Fruit fly (Drosophila melanogaster) whole organism, embryonic: Measurements from ENCODE around the gene Ccp84Ac.

Experiments used
- Abd-B ChIP-seq: fragments of 200-800 bp; sonication (Bioruptor generic); optimal IDR thresholded peaks from 2 replicates; lab custom pipeline; 2018; ENCODE audit warnings: missing biosample characterization, mild to moderate bottlenecking, missing genetic modification characterization, moderate library complexity
- Blimp-1 ChIP-seq: fragments of 200-800 bp; sonication (Bioruptor generic); optimal IDR thresholded peaks from 3 replicates; lab custom pipeline; 2018; ENCODE audit warnings: missing biosample characterization, missing genetic modification characterization, mild to moderate bottlenecking, moderate library complexity, missing genetic modification reagents
- CG11695 ChIP-seq: fragments of 200-800 bp; sonication (Bioruptor generic); IDR thresholded peaks from 3 replicates; pipeline ENCODE4 v1.3.6; 2022; ENCODE audit warnings: missing biosample characterization, missing genetic modification characterization
- CG12219 ChIP-seq: fragments of 200-800 bp; sonication (Bioruptor generic); optimal IDR thresholded peaks from 3 replicates; lab custom pipeline; 2018; ENCODE audit warnings: missing biosample characterization, mild to moderate bottlenecking, missing genetic modification characterization
- CG16813 ChIP-seq: fragments of 200-800 bp; sonication (Bioruptor generic); IDR thresholded peaks from 3 replicates; pipeline ENCODE4 v1.3.6; 2022; ENCODE audit warnings: missing biosample characterization, missing genetic modification characterization; ENCODE audit not compliant: partially characterized antibody
- CG17186 ChIP-seq: fragments of 200-800 bp; sonication (Bioruptor generic); optimal IDR thresholded peaks from 3 replicates; lab custom pipeline; 2017; ENCODE audit warnings: missing biosample characterization, missing genetic modification reagents, missing genetic modification characterization
- CG17328 ChIP-seq: fragments of 200-800 bp; sonication (Bioruptor generic); IDR thresholded peaks from 2 replicates; pipeline ENCODE4 v1.3.6; 2022; ENCODE audit warnings: missing biosample characterization, missing genetic modification characterization
- CG17802 ChIP-seq: fragments of 200-800 bp; sonication (Bioruptor generic); optimal IDR thresholded peaks from 2 replicates; lab custom pipeline; 2018; ENCODE audit warnings: missing biosample characterization, mild to moderate bottlenecking, missing genetic modification characterization, moderate library complexity
- CG18619 ChIP-seq: fragments of 200-800 bp; sonication (Bioruptor generic); optimal IDR thresholded peaks from 3 replicates; lab custom pipeline; 2017; ENCODE audit warnings: missing biosample characterization, mild to moderate bottlenecking, missing genetic modification characterization
- CG2199 ChIP-seq: fragments of 200-800 bp; sonication (Bioruptor generic); IDR thresholded peaks from 3 replicates; pipeline ENCODE4 v1.3.6; 2022; ENCODE audit warnings: missing biosample characterization, missing genetic modification characterization
- CG31388 ChIP-seq: fragments of 200-800 bp; sonication (Bioruptor generic); optimal IDR thresholded peaks from 2 replicates; lab custom pipeline; 2016; ENCODE audit warnings: missing biosample characterization, missing genetic modification characterization
- CG31441 ChIP-seq: fragments of 200-800 bp; sonication (Bioruptor generic); IDR thresholded peaks from 2 replicates; pipeline ENCODE4 v1.3.6; 2022; ENCODE audit warnings: missing biosample characterization, missing genetic modification characterization
- CG3163 ChIP-seq: fragments of 200-800 bp; sonication (Bioruptor generic); optimal IDR thresholded peaks from 3 replicates; lab custom pipeline; 2016; ENCODE audit warnings: missing biosample characterization, missing genetic modification characterization
- CG34422 ChIP-seq: fragments of 200-800 bp; sonication (Bioruptor generic); IDR thresholded peaks from 3 replicates; pipeline ENCODE4 v1.3.6; 2022; ENCODE audit warnings: missing biosample characterization, missing genetic modification characterization
- CG4854 ChIP-seq: fragments of 200-800 bp; sonication (Bioruptor generic); optimal IDR thresholded peaks from 2 replicates; lab custom pipeline; 2016; ENCODE audit warnings: missing biosample characterization, missing genetic modification characterization, inconsistent platforms
- CG6791 ChIP-seq: fragments of 200-800 bp; sonication (Bioruptor generic); IDR thresholded peaks from 3 replicates; pipeline ENCODE4 v1.3.6; 2022; ENCODE audit warnings: missing biosample characterization, missing genetic modification characterization; ENCODE audit not compliant: partially characterized antibody
- ERR ChIP-seq: fragments of 200-800 bp; sonication (Bioruptor generic); optimal IDR thresholded peaks from 2 replicates; lab custom pipeline; 2016; ENCODE audit warnings: missing biosample characterization, missing genetic modification characterization
- Gug ChIP-seq: fragments of 200-800 bp; sonication (Bioruptor generic); IDR thresholded peaks from 4 replicates; pipeline ENCODE4 v1.3.6; 2022; ENCODE audit warnings: missing biosample characterization, missing genetic modification characterization
- H15 ChIP-seq: fragments of 200-800 bp; sonication (Bioruptor generic); IDR thresholded peaks from 3 replicates; pipeline ENCODE4 v1.3.6; 2022; ENCODE audit warnings: missing biosample characterization, missing genetic modification characterization
- Hey ChIP-seq: fragments of 200-800 bp; sonication (Bioruptor generic); optimal IDR thresholded peaks from 3 replicates; lab custom pipeline; 2018; ENCODE audit warnings: missing biosample characterization, mild to moderate bottlenecking, missing genetic modification characterization
- Hmr ChIP-seq: fragments of 200-800 bp; sonication (Bioruptor generic); optimal IDR thresholded peaks from 3 replicates; lab custom pipeline; 2017; ENCODE audit warnings: mild to moderate bottlenecking, missing biosample characterization, missing genetic modification reagents, missing genetic modification characterization
- Jarid2 ChIP-seq: fragments of 200-800 bp; sonication (Bioruptor generic); optimal IDR thresholded peaks from 3 replicates; lab custom pipeline; 2017; ENCODE audit warnings: mild to moderate bottlenecking, missing biosample characterization, missing genetic modification reagents, missing genetic modification characterization
- Kr ChIP-seq: fragments of 200-800 bp; sonication (Bioruptor generic); optimal IDR thresholded peaks from 2 replicates; lab custom pipeline; 2017; ENCODE audit warnings: missing biosample characterization, mild to moderate bottlenecking, missing genetic modification characterization
- Mes4 ChIP-seq: fragments of 200-800 bp; sonication (Bioruptor generic); optimal IDR thresholded peaks from 2 replicates; lab custom pipeline; 2016; ENCODE audit warnings: missing biosample characterization, missing genetic modification characterization
- Mrtf ChIP-seq: fragments of 200-800 bp; sonication (Bioruptor generic); IDR thresholded peaks from 3 replicates; pipeline ENCODE4 v1.3.6; 2022; ENCODE audit warnings: missing biosample characterization, missing genetic modification characterization
- NK7.1 ChIP-seq: fragments of 200-800 bp; sonication (Bioruptor generic); optimal IDR thresholded peaks from 3 replicates; lab custom pipeline; 2016; ENCODE audit warnings: missing biosample characterization, missing genetic modification characterization
- Opbp ChIP-seq: fragments of 200-800 bp; sonication (Bioruptor generic); IDR thresholded peaks from 3 replicates; pipeline ENCODE4 v1.3.6; 2022; ENCODE audit warnings: missing biosample characterization, missing genetic modification characterization; ENCODE audit not compliant: partially characterized antibody
- Side ChIP-seq: fragments of 200-800 bp; sonication (Bioruptor generic); optimal IDR thresholded peaks from 2 replicates; lab custom pipeline; 2016; ENCODE audit warnings: missing biosample characterization, missing genetic modification characterization
- Sox100B ChIP-seq: fragments of 200-800 bp; sonication (Bioruptor generic); optimal IDR thresholded peaks from 3 replicates; lab custom pipeline; 2018; ENCODE audit warnings: missing biosample characterization, mild to moderate bottlenecking, missing genetic modification characterization
- Sry-δ ChIP-seq: fragments of 200-800 bp; sonication (Bioruptor generic); optimal IDR thresholded peaks from 2 replicates; lab custom pipeline; 2016; ENCODE audit warnings: missing biosample characterization, missing genetic modification characterization
- bab2 ChIP-seq: fragments of 200-800 bp; sonication (Bioruptor generic); optimal IDR thresholded peaks from 2 replicates; lab custom pipeline; 2016; ENCODE audit warnings: missing biosample characterization, missing genetic modification characterization
- bcd ChIP-seq: fragments of 200-800 bp; sonication (Bioruptor generic); optimal IDR thresholded peaks from 2 replicates; lab custom pipeline; 2017; ENCODE audit warnings: missing biosample characterization, mild to moderate bottlenecking, missing genetic modification characterization
- caup ChIP-seq: fragments of 200-800 bp; sonication (Bioruptor generic); optimal IDR thresholded peaks from 3 replicates; lab custom pipeline; 2017; ENCODE audit warnings: missing biosample characterization, mild to moderate bottlenecking, missing genetic modification characterization, moderate library complexity; ENCODE audit not compliant: severe bottlenecking
- da ChIP-seq: fragments of 200-800 bp; sonication (Bioruptor generic); optimal IDR thresholded peaks from 2 replicates; lab custom pipeline; 2016; ENCODE audit warnings: missing biosample characterization, missing genetic modification characterization
- fd96Cb ChIP-seq: fragments of 200-800 bp; sonication (Bioruptor generic); optimal IDR thresholded peaks from 2 replicates; lab custom pipeline; 2018; ENCODE audit warnings: missing biosample characterization, mild to moderate bottlenecking, missing genetic modification characterization, moderate library complexity
- h ChIP-seq: fragments of >200 bp; optimal IDR thresholded peaks from 2 replicates; lab custom pipeline; 2017
- hkb ChIP-seq, 2 experiments: fragments of 200-800 bp in 1 of 2; fragments of >200 bp in 1 of 2; sonication (Bioruptor generic) in 1 of 2; IDR thresholded peaks in 1 of 2; optimal IDR thresholded peaks in 1 of 2; 2 replicates each; pipeline versions ENCODE4 v1.3.6 to Lab custom; 2017 to 2022; ENCODE audit warnings: missing biosample characterization in 1 of 2, missing genetic modification characterization in 1 of 2
- kay ChIP-seq: fragments of 200-800 bp; sonication (Bioruptor generic); optimal IDR thresholded peaks from 2 replicates; lab custom pipeline; 2016; ENCODE audit warnings: missing biosample characterization, missing genetic modification characterization
- kni ChIP-seq: fragments of 200-800 bp; sonication (Bioruptor generic); optimal IDR thresholded peaks from 3 replicates; lab custom pipeline; 2017; ENCODE audit warnings: mild to moderate bottlenecking, missing biosample characterization, missing genetic modification reagents, missing genetic modification characterization
- knrl ChIP-seq: fragments of 200-800 bp; sonication (Bioruptor generic); IDR thresholded peaks from 3 replicates; pipeline ENCODE4 v1.3.6; 2022; ENCODE audit warnings: missing biosample characterization, missing genetic modification characterization; ENCODE audit not compliant: partially characterized antibody
- lab ChIP-seq: fragments of 200-800 bp; sonication (Bioruptor generic); optimal IDR thresholded peaks from 3 replicates; lab custom pipeline; 2017; ENCODE audit warnings: missing biosample characterization, missing genetic modification characterization, mild to moderate bottlenecking, moderate library complexity, missing genetic modification reagents
- lbe ChIP-seq: fragments of 200-800 bp; sonication (Bioruptor generic); optimal IDR thresholded peaks from 2 replicates; lab custom pipeline; 2016; ENCODE audit warnings: missing biosample characterization, mild to moderate bottlenecking, missing genetic modification characterization
- org-1 ChIP-seq: fragments of 200-800 bp; sonication (Bioruptor generic); optimal IDR thresholded peaks from 2 replicates; lab custom pipeline; 2017; ENCODE audit warnings: missing biosample characterization, missing genetic modification characterization
- p53 ChIP-seq: fragments of 200-800 bp; sonication (Bioruptor generic); optimal IDR thresholded peaks from 2 replicates; lab custom pipeline; 2016; ENCODE audit warnings: missing biosample characterization, missing genetic modification characterization
- sc ChIP-seq, 3 experiments: fragments of >200 bp in 2 of 3; fragments of 200-800 bp in 1 of 3; sonication (Bioruptor generic) in 1 of 3; optimal IDR thresholded peaks; 2 replicates in 2 of 3; 3 replicates in 1 of 3; lab custom pipeline; 2017; ENCODE audit warnings: mild to moderate bottlenecking in 1 of 3, missing biosample characterization in 1 of 3, missing genetic modification characterization in 1 of 3, missing genetic modification reagents in 1 of 3
- shn ChIP-seq: fragments of 200-800 bp; sonication (Bioruptor generic); optimal IDR thresholded peaks from 3 replicates; lab custom pipeline; 2016; ENCODE audit warnings: missing biosample characterization, missing genetic modification characterization
- trem ChIP-seq: fragments of 200-800 bp; optimal IDR thresholded peaks from 3 replicates; lab custom pipeline; 2019; ENCODE audit warnings: missing biosample characterization, mild to moderate bottlenecking, missing genetic modification characterization, moderate library complexity
- trh ChIP-seq: fragments of 200-800 bp; sonication (Bioruptor generic); optimal IDR thresholded peaks from 2 replicates; lab custom pipeline; 2016; ENCODE audit warnings: missing biosample characterization, missing genetic modification characterization
- unc-4 ChIP-seq: fragments of 200-800 bp; sonication (Bioruptor generic); IDR thresholded peaks from 2 replicates; pipeline ENCODE4 v1.3.6; 2022; ENCODE audit warnings: missing biosample characterization, missing genetic modification characterization; ENCODE audit not compliant: partially characterized antibody

Gene Ccp84Ac

DNA sequence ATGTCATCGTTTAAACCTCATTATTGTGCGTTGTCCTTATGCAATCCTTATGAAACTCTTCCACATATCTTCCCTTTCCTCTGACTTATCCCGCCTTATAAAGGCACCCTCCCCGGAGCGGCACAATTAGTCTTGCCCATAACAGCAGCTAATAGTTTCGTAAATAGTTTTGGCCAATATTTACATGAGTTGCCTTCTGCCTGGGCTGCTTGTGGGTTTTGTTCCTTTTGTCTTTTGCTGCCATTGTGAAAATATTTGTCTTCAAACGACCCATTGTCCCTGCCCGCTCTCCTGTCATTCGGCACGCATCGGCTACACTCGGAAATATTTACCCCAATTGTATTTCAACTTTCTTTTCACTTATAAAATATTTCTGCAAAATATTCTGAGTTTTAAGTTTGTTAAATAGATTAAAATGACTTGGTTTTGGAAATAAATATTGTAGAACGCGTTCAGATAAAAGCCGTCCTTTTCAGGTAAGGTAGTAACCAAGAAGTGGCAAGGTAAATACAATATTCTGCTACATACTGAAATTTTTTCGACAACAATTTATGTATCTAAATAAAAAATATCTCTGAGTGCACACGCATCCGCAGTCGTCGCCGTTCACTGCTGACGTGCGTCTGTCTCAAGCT is 27.6 kb upstream of the Ccp84Ac start (continued):
- TF ChIP-seq CG16813 (GFP tag; lab: Robert Waterston, UW) (no peak), Hey (tag; lab: Kevin White, UChicago) (no peak), CG17802 (no peak), CG11695 (no peak), CG6791 (no peak), hkb (optimal IDR thresholded peaks at IDR 0.05; lab: Kevin White, UChicago) (no peak), hkb (GFP tag; IDR thresholded peaks at IDR 0.05; lab: Robert Waterston, UW) (no peak), trh (GFP tag; lab: Kevin White, UChicago) (no peak), CG31388 (no peak), CG3163 (GFP tag; lab: Kevin White, UChicago) (no peak), trem (tag; lab: Kevin White, UChicago) (peak; percentile 44), Jarid2 (no peak), NK7.1 (GFP tag; lab: Kevin White, UChicago) (no peak), da (GFP tag; lab: Kevin White, UChicago) (no peak), CG17186 (GFP tag; lab: Kevin White, UChicago) (no peak), shn (GFP tag; lab: Kevin White, UChicago) (no peak), fd96Cb (tag; lab: Kevin White, UChicago) (peak; percentile 59), CG4854 (no peak), CG17328 (GFP tag; lab: Robert Waterston, UW) (0 out of 2 replicates have a peak, but pooled peaks have one; percentile 22), lbe (GFP tag; lab: Kevin White, UChicago) (no peak), CG2199 (no peak), Kr (peak; percentile 48), lab (GFP tag; lab: Kevin White, UChicago) (no peak), kni (no peak), Abd-B (GFP tag; lab: Kevin White, UChicago) (no peak), Opbp (no peak), Mes4 (GFP tag; lab: Kevin White, UChicago) (no peak), unc-4 (GFP tag; lab: Robert Waterston, UW) (no peak), sc (optimal IDR thresholded peaks at IDR 0.05; lab: Kevin White, UChicago) (no peak), sc (GFP tag; optimal IDR thresholded peaks at IDR 0.05; lab: Kevin White, UChicago) (no peak), Side (GFP tag; lab: Kevin White, UChicago) (no peak), org-1 (GFP tag; lab: Kevin White, UChicago) (no peak), Hmr (GFP tag; lab: Kevin White, UChicago) (no peak), CG31441 (GFP tag; lab: Robert Waterston, UW) (peak; percentile 57), bcd (GFP tag; lab: Kevin White, UChicago) (peak; percentile 20), h (no peak), H15 (no peak), knrl (GFP tag; lab: Robert Waterston, UW) (no peak), Sox100B (peak; percentile 56), Gug (GFP tag; lab: Robert Waterston, UW) (no peak), ERR (no peak), CG34422 (GFP tag; lab: Robert Waterston, UW) (no peak), Blimp-1 (GFP tag; lab: Kevin White, UChicago) (peak; percentile 58), caup (GFP tag; lab: Kevin White, UChicago) (no peak), CG12219 (GFP tag; lab: Kevin White, UChicago) (no peak), Mrtf (GFP tag; lab: Robert Waterston, UW) (no peak), p53 (GFP tag; lab: Kevin White, UChicago) (no peak), bab2 (GFP tag; lab: Kevin White, UChicago) (no peak), CG18619 (GFP tag; lab: Kevin White, UChicago) (no peak), kay (GFP tag; lab: Kevin White, UChicago) (no peak), Sry-δ (GFP tag; lab: Kevin White, UChicago) (no peak)
